Worm (Caenorhabditis elegans) whole organism, late embryonic: ENCODE data around the gene pals-32.

Experiments
- C08G9.2 ChIP-seq: sonication (generic microtip); optimal IDR thresholded peaks from 2 replicates; lab custom pipeline; 2016; ENCODE audit warnings: mild to moderate bottlenecking, missing genetic modification characterization, moderate library complexity, missing compliant biosample characterization
- ceh-31 ChIP-seq: sonication (generic microtip); optimal IDR thresholded peaks from 2 replicates; lab custom pipeline; 2016; ENCODE audit warnings: missing genetic modification characterization, missing compliant biosample characterization
- lin-11 ChIP-seq: fragments of 200-800 bp; sonication (Bioruptor generic); optimal IDR thresholded peaks from 2 replicates; lab custom pipeline; 2018; ENCODE audit warnings: mild to moderate bottlenecking, missing genetic modification characterization, missing compliant biosample characterization

DNA sequence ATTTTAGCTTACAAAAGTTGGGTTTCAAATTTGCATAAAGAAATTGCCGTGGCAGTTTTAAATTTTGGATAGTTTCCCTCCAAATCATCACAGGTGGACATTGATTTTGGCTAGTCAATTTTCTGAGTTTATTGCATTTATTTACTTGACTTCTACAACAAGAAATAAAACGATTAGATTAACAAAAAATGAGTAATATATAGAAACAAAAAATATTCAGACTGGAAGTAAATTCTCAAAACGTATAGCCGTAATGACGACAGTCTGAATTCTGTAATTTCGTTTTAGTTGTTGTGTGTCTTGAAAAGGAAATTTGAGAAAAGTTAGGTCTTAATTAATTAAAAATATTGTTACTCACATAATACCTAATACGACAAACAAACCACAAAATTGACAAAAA is 42.1 kb downstream of the pals-32 start, which contains the start of gene srw-141:
- TF ChIP-seq C08G9.2 (tag; lab: Kevin White, UChicago), result no peak
- TF ChIP-seq ceh-31 (tag; lab: Kevin White, UChicago), result no peak
- TF ChIP-seq lin-11 (tag; lab: Kevin White, UChicago), result no peak
